Worm (Caenorhabditis elegans): ENCODE measurements around the gene lov-1.

DNA sequence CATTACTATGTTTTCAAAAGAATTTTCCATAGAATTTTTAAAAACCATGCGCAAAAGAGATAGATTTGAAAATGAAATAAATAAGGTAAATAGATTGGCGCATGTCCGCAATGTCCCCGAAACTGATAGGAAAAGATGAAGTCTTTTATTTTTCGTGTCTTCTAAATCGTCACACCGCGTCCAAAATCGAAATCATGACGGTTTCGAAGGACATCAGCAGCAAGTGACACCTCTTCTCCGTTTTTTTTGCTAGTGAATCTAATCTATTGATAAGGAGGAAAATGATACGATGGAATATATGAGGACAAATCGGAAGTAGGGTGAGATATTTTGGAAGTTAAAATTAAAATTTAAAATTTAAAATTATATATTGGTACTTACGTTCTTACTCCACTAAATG lies 47.6 kb downstream of the lov-1 start:
- TF ChIP-seq daf-8 (GFP tag; IDR thresholded peaks at IDR 0.05) (no peak), jun-1 (tag; optimal IDR thresholded peaks at IDR 0.05) (no peak), cey-2 (tag; optimal IDR thresholded peaks at IDR 0.05; ENCODE audit: borderline replicate concordance, insufficient read depth) (no peak), F26F4.8 (GFP tag; conservative IDR thresholded peaks at IDR 0.05) (no peak), F37D6.2 (tag; optimal IDR thresholded peaks at IDR 0.05) (no peak), nhr-6 (tag; optimal IDR thresholded peaks at IDR 0.05) (no peak), nhr-111 (GFP tag; optimal IDR thresholded peaks at IDR 0.05) (no peak)
